Fruit fly (Drosophila melanogaster) whole organism, embryonic: ENCODE measurements around the gene Arpc3A.
A peak's percentile ranks its signal among the peaks of the same experiment; 100 is the strongest.

Source experiments
- Bdp1 ChIP-seq: fragments of 200-800 bp; sonication (Bioruptor generic); optimal IDR thresholded peaks from 3 replicates; lab custom pipeline; 2016; ENCODE audit warnings: missing biosample characterization, missing genetic modification characterization
- CG11398 ChIP-seq: fragments of 200-800 bp; sonication (Bioruptor generic); optimal IDR thresholded peaks from 2 replicates; lab custom pipeline; 2016; ENCODE audit warnings: missing biosample characterization, missing genetic modification characterization
- CG31388 ChIP-seq: fragments of 200-800 bp; sonication (Bioruptor generic); optimal IDR thresholded peaks from 2 replicates; lab custom pipeline; 2016; ENCODE audit warnings: missing biosample characterization, missing genetic modification characterization
- CG9932 ChIP-seq: fragments of 200-800 bp; sonication (Bioruptor generic); IDR thresholded peaks from 2 replicates; pipeline ENCODE4 v1.3.6; 2022; ENCODE audit warnings: missing biosample characterization, missing genetic modification characterization
- CrebB ChIP-seq: fragments of 200-800 bp; sonication (Bioruptor generic); optimal IDR thresholded peaks from 3 replicates; lab custom pipeline; 2018; ENCODE audit warnings: missing biosample characterization, mild to moderate bottlenecking, missing genetic modification characterization
- Eip74EF ChIP-seq, 2 experiments: fragments of 200-800 bp in 1 of 2; fragments of >200 bp in 1 of 2; sonication (Bioruptor generic) in 1 of 2; optimal IDR thresholded peaks; 2 replicates each; lab custom pipeline; 2017 to 2019; ENCODE audit warnings: missing biosample characterization in 2 of 2, missing genetic modification characterization in 2 of 2, mild to moderate bottlenecking in 1 of 2, moderate library complexity in 1 of 2
- lmd ChIP-seq: fragments of 200-800 bp; sonication (Bioruptor generic); IDR thresholded peaks from 2 replicates; pipeline ENCODE4 v1.3.6; 2022; ENCODE audit warnings: missing biosample characterization, missing genetic modification characterization
- so ChIP-seq: fragments of 200-800 bp; sonication (Bioruptor generic); IDR thresholded peaks from 3 replicates; pipeline ENCODE4 v1.3.6; 2022; ENCODE audit warnings: missing biosample characterization, missing genetic modification characterization
- sob ChIP-seq: fragments of 200-800 bp; sonication (Bioruptor generic); IDR thresholded peaks from 2 replicates; pipeline ENCODE4 v1.3.6; 2022; ENCODE audit warnings: missing biosample characterization, missing genetic modification characterization

dm6 chr3R:15794258-15794727 is 40.2 kb upstream of the Arpc3A start:
- TF ChIP-seq Bdp1 (GFP tag; lab: Kevin White, UChicago), result no peak
- TF ChIP-seq sob (GFP tag; lab: Robert Waterston, UW), result peak; percentile 59
- peak; percentile 34; the same call in 1 of the 2 replicates for TF ChIP-seq CG9932
- no peak for TF ChIP-seq CG31388 (GFP tag; lab: Kevin White, UChicago)
- peak; percentile 39 for TF ChIP-seq CG11398 (GFP tag; lab: Kevin White, UChicago)
- no peak for TF ChIP-seq CrebB
- TF ChIP-seq so (GFP tag; lab: Robert Waterston, UW), result no peak
- TF ChIP-seq Eip74EF (GFP tag; optimal IDR thresholded peaks at IDR 0.05; lab: Kevin White, UChicago), result peak in 1 of 2 experiments; percentile 92
- TF ChIP-seq lmd (GFP tag; lab: Robert Waterston, UW), result no peak; the same call in 1 of the 2 replicates
